Fruit fly (Drosophila melanogaster): ENCODE measurements around the gene CG46280.
A peak's percentile ranks its signal among the peaks of the same experiment; 100 is the strongest.

The CG46280 gene

dm6 chr3R:13057121-13057805 is 26.8 kb upstream of the CG46280 start, which contains the start of gene sim (continued):
- 0 out of 3 replicates have a peak, but pooled peaks have one; percentile 12 for TF ChIP-seq sr (GFP tag; IDR thresholded peaks at IDR 0.05)
- 0 out of 3 replicates have a peak, but pooled peaks have one; percentile 25 for TF ChIP-seq knrl (GFP tag; IDR thresholded peaks at IDR 0.05; ENCODE audit: partially characterized antibody)
- no peak for TF ChIP-seq Fer3 (tag; optimal IDR thresholded peaks at IDR 0.05)
- TF ChIP-seq Nf-YC (tag; optimal IDR thresholded peaks at IDR 0.05) = peak; percentile 95
- TF ChIP-seq CG2875 (GFP tag; optimal IDR thresholded peaks at IDR 0.05) = no peak

dm6 chr3R:13056553-13056952 is 26.1 kb upstream of the CG46280 start:
- TF ChIP-seq cwo (GFP tag; optimal IDR thresholded peaks at IDR 0.05) (no peak), CG8388 (GFP tag; optimal IDR thresholded peaks at IDR 0.05) (no peak), zen2 (GFP tag; IDR thresholded peaks at IDR 0.05; ENCODE audit: partially characterized antibody) (no peak), GATAe (GFP tag; conservative IDR thresholded peaks at IDR 0.05) (no peak), CG8290 (GFP tag; optimal IDR thresholded peaks at IDR 0.05) (no peak), CG8290 (tag; optimal IDR thresholded peaks at IDR 0.05) (no peak), insv (GFP tag; optimal IDR thresholded peaks at IDR 0.05) (peak; percentile 7 to 92), D (optimal IDR thresholded peaks at IDR 0.05) (no peak), D (GFP tag; optimal IDR thresholded peaks at IDR 0.05) (no peak)

dm6 chr3R:13051942-13052693 is 21.7 kb upstream of the CG46280 start, which contains the start of gene pic:
pic (plus strand) TSS chr3R:13052245.
- TF ChIP-seq mld (GFP tag; IDR thresholded peaks at IDR 0.05; ENCODE audit: partially characterized antibody) = 0 out of 3 replicates have a peak, but pooled peaks have one; percentile 12
- TF ChIP-seq CG31441 (GFP tag; IDR thresholded peaks at IDR 0.05) = peak; percentile 9; the same call in 1 of the 2 replicates
- peak; percentile 87 for TF ChIP-seq CG13287 (GFP tag; IDR thresholded peaks at IDR 0.05; ENCODE audit: partially characterized antibody)
- no peak for TF ChIP-seq CG6854 (GFP tag; optimal IDR thresholded peaks at IDR 0.05)
- TF ChIP-seq CG18262 (tag; optimal IDR thresholded peaks at IDR 0.05) = no peak
- TF ChIP-seq row (GFP tag; IDR thresholded peaks at IDR 0.05) = peak; percentile 69
- peak; percentile 37 for TF ChIP-seq CG33213 (GFP tag; optimal IDR thresholded peaks at IDR 0.05)
- TF ChIP-seq CG33557 (GFP tag; optimal IDR thresholded peaks at IDR 0.05) = no peak
- 0 out of 2 replicates have a peak, but pooled peaks have one; percentile 11 for TF ChIP-seq E2f1 (GFP tag; IDR thresholded peaks at IDR 0.05)
- TF ChIP-seq CG4730 (GFP tag; IDR thresholded peaks at IDR 0.05) = no peak
- TF ChIP-seq CG2116 (GFP tag; optimal IDR thresholded peaks at IDR 0.05) = peak; percentile 100
- TF ChIP-seq Sry-δ (GFP tag; optimal IDR thresholded peaks at IDR 0.05) = peak; percentile 85
- no peak for TF ChIP-seq Antp (GFP tag; optimal IDR thresholded peaks at IDR 0.05)
- TF ChIP-seq CG17186 (GFP tag; optimal IDR thresholded peaks at IDR 0.05) = peak; percentile 70
- peak; percentile 84 for TF ChIP-seq CG14860 (GFP tag; IDR thresholded peaks at IDR 0.05; ENCODE audit: partially characterized antibody)
- peak; percentile 1 for TF ChIP-seq CG3163 (GFP tag; optimal IDR thresholded peaks at IDR 0.05)
- peak; percentile 31 for TF ChIP-seq CG12659 (GFP tag; optimal IDR thresholded peaks at IDR 0.05)
- TF ChIP-seq HHEX (GFP tag; optimal IDR thresholded peaks at IDR 0.05) = no peak
- TF ChIP-seq Eip74EF (GFP tag; optimal IDR thresholded peaks at IDR 0.05) = no peak
- TF ChIP-seq Blimp-1 (GFP tag; optimal IDR thresholded peaks at IDR 0.05) = no peak
- peak; percentile 76 for TF ChIP-seq Med (GFP tag)
- TF ChIP-seq Scr (GFP tag; IDR thresholded peaks at IDR 0.05; ENCODE audit: partially characterized antibody) = peak; percentile 87
- TF ChIP-seq jigr1 (GFP tag; IDR thresholded peaks at IDR 0.05) = no peak
- peak; percentile 56 for TF ChIP-seq phol (tag; optimal IDR thresholded peaks at IDR 0.05)
- peak; percentile 75 for TF ChIP-seq amos (GFP tag; IDR thresholded peaks at IDR 0.05; ENCODE audit: partially characterized antibody)
- TF ChIP-seq zen2 (GFP tag; IDR thresholded peaks at IDR 0.05; ENCODE audit: partially characterized antibody) = peak; percentile 33; the same call in 1 of the 3 replicates
- peak; percentile 72 for TF ChIP-seq CG6791 (GFP tag; IDR thresholded peaks at IDR 0.05; ENCODE audit: partially characterized antibody)
- peak; percentile 74 for TF ChIP-seq bbx (GFP tag; IDR thresholded peaks at IDR 0.05; ENCODE audit: partially characterized antibody)
- peak; percentile 69 for TF ChIP-seq CG2129 (GFP tag; IDR thresholded peaks at IDR 0.05; ENCODE audit: partially characterized antibody)
- no peak for TF ChIP-seq bab2 (GFP tag; optimal IDR thresholded peaks at IDR 0.05)

Measured in whole organism, embryonic.